Worm (Caenorhabditis elegans) whole organism, late embryonic: Measurements from ENCODE around the gene grl-19.

Experiments used
- C38D4.7 ChIP-seq: fragments of 200-800 bp; sonication (Bioruptor generic); optimal IDR thresholded peaks from 2 replicates; lab custom pipeline; 2018; ENCODE audit warnings: mild to moderate bottlenecking, missing genetic modification characterization, moderate library complexity, missing compliant biosample characterization
- ceh-18 ChIP-seq: sonication (generic microtip); optimal IDR thresholded peaks from 2 replicates; lab custom pipeline; 2016; ENCODE audit warnings: missing genetic modification characterization, missing compliant biosample characterization
- ceh-22 ChIP-seq: sonication (generic microtip); optimal IDR thresholded peaks from 2 replicates; lab custom pipeline; 2017; ENCODE audit warnings: missing biosample characterization, missing genetic modification characterization
- ceh-45 ChIP-seq: fragments of 200-800 bp; sonication (Bioruptor generic); IDR thresholded peaks from 2 replicates; pipeline ENCODE4 v1.3.6; 2022; ENCODE audit warnings: missing genetic modification reagents, missing genetic modification characterization, missing compliant biosample characterization
- fkh-10 ChIP-seq: fragments of 150-350 bp; optimal IDR thresholded peaks from 2 replicates; lab custom pipeline; 2014; ENCODE audit warnings: missing biosample characterization, missing genetic modification reagents, missing genetic modification characterization
- fkh-6 ChIP-seq: sonication (generic microtip); optimal IDR thresholded peaks from 2 replicates; lab custom pipeline; 2016; ENCODE audit warnings: missing genetic modification characterization, missing compliant biosample characterization
- nfya-1 ChIP-seq: sonication (generic microtip); optimal IDR thresholded peaks from 2 replicates; lab custom pipeline; 2017; ENCODE audit warnings: missing genetic modification characterization, mild to moderate bottlenecking, missing compliant biosample characterization, antibody characterized with exemption, moderate library complexity
- pag-3 ChIP-seq: sonication (generic microtip); optimal IDR thresholded peaks from 2 replicates; lab custom pipeline; 2016; ENCODE audit warnings: missing compliant biosample characterization, missing genetic modification characterization, borderline replicate concordance
- pha-4 ChIP-seq: fragments of 150-350 bp; optimal IDR thresholded peaks from 2 replicates; lab custom pipeline; 2018; ENCODE audit warnings: missing biosample characterization, missing genetic modification reagents, missing genetic modification characterization
- rnt-1 ChIP-seq: sonication (generic microtip); optimal IDR thresholded peaks from 2 replicates; lab custom pipeline; 2016; ENCODE audit warnings: missing genetic modification characterization, missing compliant biosample characterization
- unc-3 ChIP-seq, 2 experiments: fragments of 200-800 bp in 1 of 2; sonication (Bioruptor generic) in 1 of 2; sonication (generic microtip) in 1 of 2; conservative IDR thresholded peaks in 1 of 2; optimal IDR thresholded peaks in 1 of 2; 2 replicates each; pipeline versions ENCODE4 v1.3.6 to Lab custom; 2016 to 2022; ENCODE audit warnings: missing compliant biosample characterization in 2 of 2, missing genetic modification characterization in 2 of 2, missing genetic modification reagents in 1 of 2
- ztf-16 ChIP-seq: sonication (generic microtip); optimal IDR thresholded peaks from 2 replicates; lab custom pipeline; 2017; ENCODE audit warnings: missing genetic modification characterization, missing compliant biosample characterization

ce11 chrIV:282008-282407, 29.7 kb upstream of the grl-19 start:
- TF ChIP-seq pha-4 (tag; lab: Kevin White, UChicago) (no peak), ceh-22 (no peak), ceh-45 (no peak), ztf-16 (tag; lab: Kevin White, UChicago) (no peak), pag-3 (tag; lab: Kevin White, UChicago) (no peak), nfya-1 (tag; lab: Kevin White, UChicago) (no peak), rnt-1 (tag; lab: Kevin White, UChicago) (no peak), unc-3 (GFP tag; conservative IDR thresholded peaks at IDR 0.05; lab: Robert Waterston, UW) (no peak), unc-3 (tag; optimal IDR thresholded peaks at IDR 0.05; lab: Kevin White, UChicago) (no peak), C38D4.7 (GFP tag; lab: Kevin White, UChicago) (no peak), ceh-18 (no peak), fkh-10 (GFP tag; lab: Kevin White, UChicago) (no peak), fkh-6 (tag; lab: Kevin White, UChicago) (no peak)
